Fruit fly (Drosophila melanogaster): ENCODE measurements around the gene CheB93a.

DNA sequence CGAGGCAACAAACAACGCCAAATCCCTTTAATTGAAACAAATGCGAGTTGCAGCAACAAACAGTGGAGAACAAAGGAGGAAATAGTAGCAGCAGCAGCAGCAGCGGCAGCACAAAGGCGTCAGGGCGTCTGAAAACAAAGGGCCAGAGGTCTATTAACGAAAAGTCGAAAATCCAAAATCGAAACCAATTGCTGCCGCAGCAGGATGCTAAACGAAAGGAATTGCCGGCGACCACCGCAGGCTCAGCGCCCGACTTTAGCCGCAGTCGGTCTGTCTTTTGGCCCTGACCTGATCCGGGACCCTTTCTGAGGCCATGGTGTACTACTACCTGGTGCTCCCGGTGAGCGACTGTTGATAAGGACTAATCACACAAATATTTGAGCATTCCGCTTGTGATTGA is 40.4 kb downstream of the CheB93a start:
- no peak for TF ChIP-seq CG17806 (tag; optimal IDR thresholded peaks at IDR 0.05)
- no peak for TF ChIP-seq EcR (GFP tag; optimal IDR thresholded peaks at IDR 0.05)
- no peak for TF ChIP-seq CG8159 (tag; optimal IDR thresholded peaks at IDR 0.05)
